Fruit fly (Drosophila melanogaster): ENCODE data around the gene Cht10.

DNA sequence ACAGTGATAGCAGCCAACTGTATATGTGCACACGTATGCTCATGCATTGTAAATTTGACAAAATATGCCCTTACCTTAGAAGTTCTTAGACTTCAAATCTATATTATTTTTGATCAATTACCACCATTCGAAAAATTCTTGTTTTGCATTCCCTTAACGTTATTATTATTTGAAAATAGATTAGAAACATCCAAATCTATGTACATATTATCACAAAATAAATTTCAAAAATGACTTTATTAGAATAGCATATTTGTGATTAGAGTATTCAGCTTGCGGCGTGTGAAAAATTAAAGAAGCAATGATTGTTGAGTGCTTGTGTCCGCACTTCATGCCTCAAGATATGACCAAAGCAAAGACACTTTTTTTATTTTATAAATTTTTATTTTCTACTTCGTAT, 31.9 kb downstream of the Cht10 start:
- TF ChIP-seq psq (GFP tag; optimal IDR thresholded peaks at IDR 0.05) (no peak), h (GFP tag; optimal IDR thresholded peaks at IDR 0.05) (peak; percentile 18), Rel (GFP tag; optimal IDR thresholded peaks at IDR 0.05) (no peak), Rel (tag; optimal IDR thresholded peaks at IDR 0.05) (no peak), woc (GFP tag; optimal IDR thresholded peaks at IDR 0.05) (no peak), Myc (optimal IDR thresholded peaks at IDR 0.05) (no peak), lola (GFP tag; optimal IDR thresholded peaks at IDR 0.05) (no peak), Dif (GFP tag; optimal IDR thresholded peaks at IDR 0.05; ENCODE audit: partially characterized antibody) (no peak), ey (GFP tag; optimal IDR thresholded peaks at IDR 0.05) (no peak), Hr78 (GFP tag; optimal IDR thresholded peaks at IDR 0.05) (no peak), Sp1 (GFP tag; optimal IDR thresholded peaks at IDR 0.05) (no peak), Mio (GFP tag; optimal IDR thresholded peaks at IDR 0.05) (no peak)

Data from whole organism, wandering third instar larva.